Worm (Caenorhabditis elegans) whole organism, L2 larva: ENCODE results near the gene ZK546.5.

ENCODE experiments used
- alr-1 ChIP-seq: fragments of 150-350 bp; optimal IDR thresholded peaks from 2 replicates; lab custom pipeline; 2014; ENCODE audit warnings: missing biosample characterization, missing genetic modification characterization
- aly-2 ChIP-seq: fragments of 150-350 bp; optimal IDR thresholded peaks from 2 replicates; lab custom pipeline; 2014; ENCODE audit warnings: missing biosample characterization, missing genetic modification characterization
- elt-3 ChIP-seq: sonication (generic microtip); optimal IDR thresholded peaks from 2 replicates; lab custom pipeline; 2017; ENCODE audit warnings: missing biosample characterization, missing genetic modification characterization
- fos-1 ChIP-seq: fragments of 150-350 bp; optimal IDR thresholded peaks from 2 replicates; lab custom pipeline; 2014; ENCODE audit warnings: missing biosample characterization, missing genetic modification characterization
- gmeb-1 ChIP-seq: fragments of 150-350 bp; optimal IDR thresholded peaks from 2 replicates; lab custom pipeline; 2014; ENCODE audit warnings: missing biosample characterization, missing genetic modification characterization
- lin-39 ChIP-seq: fragments of 150-350 bp; optimal IDR thresholded peaks from 2 replicates; lab custom pipeline; 2014; ENCODE audit warnings: missing biosample characterization, missing genetic modification reagents, missing genetic modification characterization
- nhr-11 ChIP-seq: fragments of 150-350 bp; optimal IDR thresholded peaks from 2 replicates; lab custom pipeline; 2014; ENCODE audit warnings: missing biosample characterization, missing genetic modification characterization
- skn-1 ChIP-seq: sonication (generic microtip); optimal IDR thresholded peaks from 2 replicates; lab custom pipeline; 2017; ENCODE audit warnings: missing biosample characterization, missing genetic modification characterization
- snpc-4 ChIP-seq: fragments of 150-350 bp; optimal IDR thresholded peaks from 2 replicates; lab custom pipeline; 2014; ENCODE audit warnings: missing biosample characterization, missing genetic modification characterization
- unc-39 ChIP-seq: fragments of 150-350 bp; optimal IDR thresholded peaks from 2 replicates; lab custom pipeline; 2014; ENCODE audit warnings: missing biosample characterization, missing genetic modification characterization
- unc-55 ChIP-seq: fragments of 150-350 bp; sonication (generic microtip); optimal IDR thresholded peaks from 3 replicates; lab custom pipeline; 2014; ENCODE audit warnings: missing biosample characterization, missing genetic modification reagents, missing genetic modification characterization
- unc-62 ChIP-seq: fragments of 150-350 bp; optimal IDR thresholded peaks from 2 replicates; lab custom pipeline; 2014; ENCODE audit warnings: missing biosample characterization, missing genetic modification reagents, missing genetic modification characterization

ce11 chrII:4942829-4943228, 7.2 kb downstream of the ZK546.5 start:
- no peak for TF ChIP-seq alr-1 (tag; lab: Kevin White, UChicago)
- no peak for TF ChIP-seq elt-3 (tag; lab: Kevin White, UChicago)
- TF ChIP-seq fos-1, result peak; percentile 75
- no peak for TF ChIP-seq nhr-11 (tag; lab: Kevin White, UChicago)
- TF ChIP-seq unc-39 (tag; lab: Kevin White, UChicago), result no peak
- TF ChIP-seq gmeb-1 (tag; lab: Kevin White, UChicago), result peak; percentile 7
- TF ChIP-seq unc-62 (GFP tag; lab: Kevin White, UChicago), result no peak
- no peak for TF ChIP-seq unc-55
- no peak for TF ChIP-seq skn-1 (tag; lab: Kevin White, UChicago)
- TF ChIP-seq aly-2 (tag; lab: Kevin White, UChicago), result no peak
- TF ChIP-seq snpc-4, result no peak
- no peak for TF ChIP-seq lin-39 (tag; lab: Kevin White, UChicago)
